Fruit fly (Drosophila melanogaster) whole organism, embryonic: ENCODE measurements around the gene CG31100.

Experiments used
- CG10267 ChIP-seq: fragments of 200-800 bp; sonication (Bioruptor generic); optimal IDR thresholded peaks from 2 replicates; lab custom pipeline; 2018; ENCODE audit warnings: missing biosample characterization, mild to moderate bottlenecking, missing genetic modification characterization, moderate library complexity
- CG12236 ChIP-seq: fragments of 200-800 bp; sonication (Bioruptor generic); optimal IDR thresholded peaks from 2 replicates; lab custom pipeline; 2016; ENCODE audit warnings: missing biosample characterization, missing genetic modification characterization
- CG13894 ChIP-seq: fragments of 200-800 bp; sonication (Bioruptor generic); optimal IDR thresholded peaks from 3 replicates; lab custom pipeline; 2018; ENCODE audit warnings: missing biosample characterization, mild to moderate bottlenecking, missing genetic modification characterization, moderate library complexity
- CG14441 ChIP-seq: fragments of 200-800 bp; sonication (Bioruptor generic); IDR thresholded peaks from 2 replicates; pipeline ENCODE4 v1.3.6; 2022; ENCODE audit warnings: missing biosample characterization, missing genetic modification characterization
- CG14965 ChIP-seq: fragments of 200-800 bp; sonication (Bioruptor generic); optimal IDR thresholded peaks from 2 replicates; lab custom pipeline; 2016; ENCODE audit warnings: missing biosample characterization, missing genetic modification characterization, borderline replicate concordance
- CG15696 ChIP-seq: fragments of 200-800 bp; sonication (Bioruptor generic); optimal IDR thresholded peaks from 2 replicates; lab custom pipeline; 2019; ENCODE audit warnings: missing biosample characterization, mild to moderate bottlenecking, missing genetic modification characterization, moderate library complexity
- CG18011 ChIP-seq: fragments of 200-800 bp; sonication (Bioruptor generic); optimal IDR thresholded peaks from 2 replicates; lab custom pipeline; 2017; ENCODE audit warnings: missing biosample characterization, missing genetic modification characterization, mild to moderate bottlenecking, moderate library complexity, missing genotype
- CG33557 ChIP-seq: fragments of 200-800 bp; sonication (Bioruptor generic); optimal IDR thresholded peaks from 2 replicates; lab custom pipeline; 2019; ENCODE audit warnings: missing biosample characterization, mild to moderate bottlenecking, missing genetic modification characterization, moderate library complexity
- CG6654 ChIP-seq: fragments of 200-800 bp; sonication (Bioruptor generic); optimal IDR thresholded peaks from 2 replicates; lab custom pipeline; 2017; ENCODE audit warnings: missing biosample characterization, mild to moderate bottlenecking, missing genetic modification characterization
- CG8359 ChIP-seq: fragments of 200-800 bp; sonication (Bioruptor generic); optimal IDR thresholded peaks from 2 replicates; lab custom pipeline; 2017; ENCODE audit warnings: missing biosample characterization, mild to moderate bottlenecking, missing genetic modification characterization, borderline replicate concordance
- CG8388 ChIP-seq: fragments of 200-800 bp; sonication (Bioruptor generic); optimal IDR thresholded peaks from 2 replicates; lab custom pipeline; 2019; ENCODE audit warnings: missing biosample characterization, mild to moderate bottlenecking, missing genetic modification characterization, moderate library complexity
- CG8924 ChIP-seq: fragments of 200-800 bp; optimal IDR thresholded peaks from 3 replicates; lab custom pipeline; 2019; ENCODE audit warnings: missing biosample characterization, mild to moderate bottlenecking, missing genetic modification characterization, moderate library complexity
- CG9437 ChIP-seq: fragments of 200-800 bp; sonication (Bioruptor generic); optimal IDR thresholded peaks from 2 replicates; lab custom pipeline; 2018; ENCODE audit warnings: missing biosample characterization, mild to moderate bottlenecking, missing genetic modification characterization
- Chrac-16 ChIP-seq: fragments of 200-800 bp; sonication (Bioruptor generic); optimal IDR thresholded peaks from 3 replicates; lab custom pipeline; 2016; ENCODE audit warnings: missing biosample characterization, missing genetic modification characterization
- Dad ChIP-seq: fragments of 200-800 bp; sonication (Bioruptor generic); optimal IDR thresholded peaks from 3 replicates; lab custom pipeline; 2016; ENCODE audit warnings: missing biosample characterization, missing genetic modification characterization
- Ets65A ChIP-seq: fragments of 200-800 bp; sonication (Bioruptor generic); peaks from one replicate; lab custom pipeline; 2016; ENCODE audit warnings: missing biosample characterization, missing genetic modification characterization
- H2.0 ChIP-seq: fragments of 200-800 bp; sonication (Bioruptor generic); IDR thresholded peaks from 2 replicates; pipeline ENCODE4 v1.3.6; 2022; ENCODE audit warnings: missing biosample characterization, missing genetic modification characterization
- Hand ChIP-seq: fragments of 200-800 bp; sonication (Bioruptor generic); optimal IDR thresholded peaks from 2 replicates; lab custom pipeline; 2017; ENCODE audit warnings: mild to moderate bottlenecking, missing biosample characterization, missing genetic modification reagents, missing genetic modification characterization
- Hr3 ChIP-seq: fragments of 200-800 bp; sonication (Bioruptor generic); optimal IDR thresholded peaks from 3 replicates; lab custom pipeline; 2016; ENCODE audit warnings: missing biosample characterization, missing genetic modification characterization
- Mad ChIP-seq: fragments of 200-800 bp; sonication (Bioruptor generic); optimal IDR thresholded peaks from 2 replicates; lab custom pipeline; 2016; ENCODE audit warnings: missing biosample characterization, missing genetic modification characterization
- Mrtf ChIP-seq: fragments of 200-800 bp; sonication (Bioruptor generic); IDR thresholded peaks from 3 replicates; pipeline ENCODE4 v1.3.6; 2022; ENCODE audit warnings: missing biosample characterization, missing genetic modification characterization
- Neu2 ChIP-seq: fragments of 200-800 bp; sonication (Bioruptor generic); optimal IDR thresholded peaks from 3 replicates; lab custom pipeline; 2016; ENCODE audit warnings: missing biosample characterization, missing genetic modification characterization, borderline replicate concordance
- Spps ChIP-seq: fragments of 200-800 bp; sonication (Bioruptor generic); optimal IDR thresholded peaks from 2 replicates; lab custom pipeline; 2018; ENCODE audit warnings: missing biosample characterization, mild to moderate bottlenecking, missing genetic modification characterization
- Stat92E ChIP-seq, 3 experiments: fragments of >200 bp in 2 of 3; fragments of 200-800 bp in 1 of 3; sonication (Bioruptor generic) in 1 of 3; optimal IDR thresholded peaks; 2 replicates each; lab custom pipeline; 2017 to 2019; ENCODE audit warnings: missing biosample characterization in 3 of 3, missing genetic modification characterization in 3 of 3, mild to moderate bottlenecking in 1 of 3, moderate library complexity in 1 of 3
- al ChIP-seq: fragments of 200-800 bp; sonication (Bioruptor generic); IDR thresholded peaks from 2 replicates; pipeline ENCODE4 v1.3.6; 2022; ENCODE audit warnings: missing biosample characterization, missing genetic modification characterization
- amos ChIP-seq: fragments of 200-800 bp; sonication (Bioruptor generic); IDR thresholded peaks from 2 replicates; pipeline ENCODE4 v1.3.6; 2022; ENCODE audit warnings: missing biosample characterization, missing genetic modification characterization; ENCODE audit not compliant: partially characterized antibody
- chif ChIP-seq, 2 experiments: fragments of 200-800 bp; sonication (Bioruptor generic); optimal IDR thresholded peaks; 3 replicates each; lab custom pipeline; 2016; ENCODE audit warnings: missing biosample characterization in 2 of 2, missing genetic modification characterization in 2 of 2
- disco-r ChIP-seq: fragments of 200-800 bp; sonication (Bioruptor generic); optimal IDR thresholded peaks from 2 replicates; lab custom pipeline; 2016; ENCODE audit warnings: missing biosample characterization, missing genetic modification characterization
- ham ChIP-seq: fragments of 200-800 bp; sonication (Bioruptor generic); IDR thresholded peaks from 2 replicates; pipeline ENCODE4 v1.3.6; 2022; ENCODE audit warnings: missing biosample characterization, missing genetic modification characterization
- hbn ChIP-seq: fragments of 200-800 bp; sonication (Bioruptor generic); IDR thresholded peaks from 2 replicates; pipeline ENCODE4 v1.3.6; 2022; ENCODE audit warnings: missing biosample characterization, missing genetic modification characterization; ENCODE audit not compliant: partially characterized antibody
- insv ChIP-seq, 2 experiments: fragments of 200-800 bp; sonication (Bioruptor generic); optimal IDR thresholded peaks; 3 replicates each; lab custom pipeline; 2016 to 2018; ENCODE audit warnings: missing biosample characterization in 2 of 2, missing genetic modification characterization in 2 of 2
- nau ChIP-seq: fragments of 200-800 bp; sonication (Bioruptor generic); optimal IDR thresholded peaks from 3 replicates; lab custom pipeline; 2017; ENCODE audit warnings: missing biosample characterization, mild to moderate bottlenecking, missing genetic modification characterization, missing genetic modification reagents
- nerfin-2 ChIP-seq: fragments of 200-800 bp; sonication (Bioruptor generic); IDR thresholded peaks from 2 replicates; pipeline ENCODE4 v1.3.6; 2022; ENCODE audit warnings: missing biosample characterization, missing genetic modification characterization; ENCODE audit not compliant: partially characterized antibody
- nmo ChIP-seq: fragments of 200-800 bp; sonication (Bioruptor generic); optimal IDR thresholded peaks from 2 replicates; lab custom pipeline; 2018; ENCODE audit warnings: missing biosample characterization, mild to moderate bottlenecking, missing genetic modification characterization, moderate library complexity
- oc ChIP-seq: fragments of 200-800 bp; sonication (Bioruptor generic); optimal IDR thresholded peaks from 2 replicates; lab custom pipeline; 2018; ENCODE audit warnings: missing biosample characterization, mild to moderate bottlenecking, missing genetic modification characterization, moderate library complexity
- onecut ChIP-seq: fragments of 200-800 bp; sonication (Bioruptor generic); IDR thresholded peaks from 2 replicates; pipeline ENCODE4 v1.3.6; 2022; ENCODE audit warnings: missing biosample characterization, missing genetic modification characterization
- otp ChIP-seq: fragments of 200-800 bp; sonication (Bioruptor generic); IDR thresholded peaks from 3 replicates; pipeline ENCODE4, ENCODE4 v1.3.6; 2022; ENCODE audit warnings: missing biosample characterization, missing genetic modification characterization
- pb ChIP-seq: fragments of 200-800 bp; sonication (Bioruptor generic); optimal IDR thresholded peaks from 3 replicates; lab custom pipeline; 2016; ENCODE audit warnings: missing biosample characterization, missing genetic modification characterization
- pnt ChIP-seq: fragments of 200-800 bp; sonication (Bioruptor generic); optimal IDR thresholded peaks from 3 replicates; lab custom pipeline; 2016; ENCODE audit warnings: missing biosample characterization, missing genetic modification characterization
- ranshi ChIP-seq: fragments of 200-800 bp; sonication (Bioruptor generic); IDR thresholded peaks from 2 replicates; pipeline ENCODE4 v1.3.6; 2022; ENCODE audit warnings: missing biosample characterization, missing genetic modification characterization
- sisA ChIP-seq: fragments of 200-800 bp; sonication (Bioruptor generic); IDR thresholded peaks from 2 replicates; pipeline ENCODE4 v1.3.6; 2022; ENCODE audit warnings: missing biosample characterization, missing genetic modification characterization
- slou ChIP-seq: fragments of 200-800 bp; sonication (Bioruptor generic); optimal IDR thresholded peaks from 3 replicates; lab custom pipeline; 2016; ENCODE audit warnings: missing biosample characterization, missing genetic modification characterization
- stc ChIP-seq: fragments of 200-800 bp; sonication (Bioruptor generic); IDR thresholded peaks from 2 replicates; pipeline ENCODE4 v1.3.6; 2022; ENCODE audit warnings: missing biosample characterization, missing genetic modification characterization
- tx ChIP-seq: fragments of 200-800 bp; sonication (Bioruptor generic); optimal IDR thresholded peaks from 2 replicates; lab custom pipeline; 2016; ENCODE audit warnings: missing biosample characterization, missing genetic modification characterization
- vfl ChIP-seq: fragments of 200-800 bp; sonication (Bioruptor generic); optimal IDR thresholded peaks from 2 replicates; lab custom pipeline; 2016; ENCODE audit warnings: missing biosample characterization, missing genetic modification characterization
- vnd ChIP-seq: fragments of 200-800 bp; sonication (Bioruptor generic); IDR thresholded peaks from 3 replicates; pipeline ENCODE4 v1.3.6; 2022; ENCODE audit warnings: missing biosample characterization, missing genetic modification characterization; ENCODE audit not compliant: partially characterized antibody
- zf30C ChIP-seq: fragments of 200-800 bp; sonication (Bioruptor generic); optimal IDR thresholded peaks from 3 replicates; lab custom pipeline; 2018; ENCODE audit warnings: missing biosample characterization, mild to moderate bottlenecking, missing genetic modification characterization

The CG31100 gene

DNA sequence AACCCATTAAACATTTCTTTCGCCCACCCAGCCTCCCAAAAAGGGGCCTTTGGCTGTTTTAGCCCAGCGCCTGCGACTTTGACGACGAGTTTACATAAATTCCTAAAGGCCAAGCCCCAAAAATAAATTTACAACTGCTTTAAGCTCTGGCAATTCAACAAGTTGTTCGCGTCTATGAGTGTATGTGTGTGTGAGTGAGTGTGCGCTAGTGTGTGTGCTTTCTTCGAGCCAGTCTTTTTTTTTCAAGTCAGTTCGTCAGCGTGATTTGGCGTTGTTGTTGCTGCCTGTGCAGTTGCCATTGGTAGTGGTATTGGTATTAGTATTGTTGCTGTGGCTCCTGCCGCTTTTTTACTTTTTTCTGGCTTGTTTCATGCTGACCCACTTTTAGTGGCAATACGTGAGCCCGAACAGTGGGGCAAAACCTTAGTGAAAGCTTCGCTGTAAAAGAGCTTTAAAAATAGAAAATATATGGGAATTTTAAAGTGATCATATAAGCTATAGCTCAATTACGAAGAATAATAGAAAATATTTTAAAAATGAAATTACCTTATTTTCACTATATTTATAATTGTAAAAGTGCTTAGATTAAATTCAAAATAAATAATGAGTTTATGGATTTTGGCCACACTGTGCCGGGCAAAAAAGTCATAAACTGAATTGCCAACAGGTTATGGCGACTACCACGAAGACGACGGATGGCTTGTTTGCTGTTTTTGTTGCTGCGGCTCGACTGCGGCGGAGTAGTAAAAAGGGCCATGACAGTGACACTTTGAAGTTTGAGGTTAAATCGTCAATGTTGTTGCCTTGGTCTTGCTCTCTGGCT, 57.7 kb downstream of the CG31100 start (continued):
- TF ChIP-seq sisA (GFP tag; lab: Robert Waterston, UW) (peak; percentile 77), otp (peak; percentile 68; the same call in 2 of the 3 replicates), insv (GFP tag; optimal IDR thresholded peaks at IDR 0.05; lab: Kevin White, UChicago) (peak in 1 of 2 experiments; percentile 26), vnd (0 out of 3 replicates have a peak, but pooled peaks have one; percentile 19), CG8388 (GFP tag; lab: Kevin White, UChicago) (peak; percentile 91), CG10267 (tag; lab: Kevin White, UChicago) (peak; percentile 82), al (GFP tag; lab: Robert Waterston, UW) (peak; percentile 66; the same call in 1 of the 2 replicates), CG33557 (peak; percentile 60), Mrtf (GFP tag; lab: Robert Waterston, UW) (peak; percentile 76; the same call in 2 of the 3 replicates), slou (GFP tag; lab: Kevin White, UChicago) (peak; percentile 8), CG8359 (GFP tag; lab: Kevin White, UChicago) (peak; percentile 54), CG13894 (tag; lab: Kevin White, UChicago) (no peak), amos (GFP tag; lab: Robert Waterston, UW) (no peak), Ets65A (GFP tag; lab: Kevin White, UChicago) (peak; percentile 90), ranshi (GFP tag; lab: Robert Waterston, UW) (peak; percentile 75), Dad (peak; percentile 9), Mad (GFP tag; lab: Kevin White, UChicago) (peak; percentile 67), Hand (GFP tag; lab: Kevin White, UChicago) (no peak), CG6654 (peak; percentile 68), Hr3 (GFP tag; lab: Kevin White, UChicago) (peak; percentile 83), pb (GFP tag; lab: Kevin White, UChicago) (no peak), CG14965 (GFP tag; lab: Kevin White, UChicago) (no peak), ham (GFP tag; lab: Robert Waterston, UW) (no peak), oc (tag; lab: Kevin White, UChicago) (peak; percentile 60), zf30C (GFP tag; lab: Kevin White, UChicago) (no peak), Chrac-16 (GFP tag; lab: Kevin White, UChicago) (peak; percentile 55), Stat92E (GFP tag; optimal IDR thresholded peaks at IDR 0.05; lab: Kevin White, UChicago) (peak in 1 of 3 experiments; percentile 80), chif (GFP tag; optimal IDR thresholded peaks at IDR 0.05; lab: Kevin White, UChicago) (peak in 1 of 2 experiments; percentile 39), onecut (GFP tag; lab: Robert Waterston, UW) (peak; percentile 76), CG8924 (tag; lab: Kevin White, UChicago) (peak; percentile 90), nmo (GFP tag; lab: Kevin White, UChicago) (peak; percentile 93), CG15696 (tag; lab: Kevin White, UChicago) (peak; percentile 28), vfl (GFP tag; lab: Kevin White, UChicago) (peak; percentile 41), disco-r (GFP tag; lab: Kevin White, UChicago) (no peak), nerfin-2 (GFP tag; lab: Robert Waterston, UW) (no peak), pnt (peak; percentile 39), nau (GFP tag; lab: Kevin White, UChicago) (peak; percentile 83), CG18011 (GFP tag; lab: Kevin White, UChicago) (peak; percentile 59), stc (GFP tag; lab: Robert Waterston, UW) (peak; percentile 78), hbn (GFP tag; lab: Robert Waterston, UW) (no peak), CG12236 (no peak), tx (GFP tag; lab: Kevin White, UChicago) (no peak), Neu2 (GFP tag; lab: Kevin White, UChicago) (no peak), H2.0 (GFP tag; lab: Robert Waterston, UW) (peak; percentile 77), CG9437 (GFP tag; lab: Kevin White, UChicago) (peak; percentile 84), CG14441 (peak; percentile 80), Spps (tag; lab: Kevin White, UChicago) (peak; percentile 46)
